Worm (Caenorhabditis elegans) whole organism, L4 larva: Measurements from ENCODE around the gene clec-78.

Experiments used
- aly-2 ChIP-seq: sonication (generic microtip); optimal IDR thresholded peaks from 2 replicates; lab custom pipeline; 2018; ENCODE audit warnings: missing biosample characterization, missing genetic modification characterization
- egl-27 ChIP-seq: sonication (generic microtip); optimal IDR thresholded peaks from 3 replicates; lab custom pipeline; 2017; ENCODE audit warnings: missing biosample characterization, missing genetic modification reagents, missing genetic modification characterization
- lin-1 ChIP-seq: fragments of 200-800 bp; sonication (Bioruptor generic); IDR thresholded peaks from 2 replicates; pipeline ENCODE4 v1.3.6; 2022; ENCODE audit warnings: missing genetic modification reagents, missing genetic modification characterization, missing compliant biosample characterization
- mdl-1 ChIP-seq, 2 experiments: fragments of 150-350 bp in 1 of 2; sonication (generic microtip) in 1 of 2; optimal IDR thresholded peaks; 2 replicates each; lab custom pipeline; 2014 to 2017; ENCODE audit warnings: missing biosample characterization in 2 of 2, missing genetic modification characterization in 2 of 2

ce11 chrIV:4042274-4042673 lies 53.4 kb downstream of the clec-78 start, which contains the start of gene cdc-73:
- TF ChIP-seq aly-2 (no peak), lin-1 (GFP tag; lab: Robert Waterston, UW) (no peak), egl-27 (no peak), mdl-1 (tag; optimal IDR thresholded peaks at IDR 0.05; lab: Kevin White, UChicago) (no peak)
